Fruit fly (Drosophila melanogaster): ENCODE results near the gene Sbf.

DNA sequence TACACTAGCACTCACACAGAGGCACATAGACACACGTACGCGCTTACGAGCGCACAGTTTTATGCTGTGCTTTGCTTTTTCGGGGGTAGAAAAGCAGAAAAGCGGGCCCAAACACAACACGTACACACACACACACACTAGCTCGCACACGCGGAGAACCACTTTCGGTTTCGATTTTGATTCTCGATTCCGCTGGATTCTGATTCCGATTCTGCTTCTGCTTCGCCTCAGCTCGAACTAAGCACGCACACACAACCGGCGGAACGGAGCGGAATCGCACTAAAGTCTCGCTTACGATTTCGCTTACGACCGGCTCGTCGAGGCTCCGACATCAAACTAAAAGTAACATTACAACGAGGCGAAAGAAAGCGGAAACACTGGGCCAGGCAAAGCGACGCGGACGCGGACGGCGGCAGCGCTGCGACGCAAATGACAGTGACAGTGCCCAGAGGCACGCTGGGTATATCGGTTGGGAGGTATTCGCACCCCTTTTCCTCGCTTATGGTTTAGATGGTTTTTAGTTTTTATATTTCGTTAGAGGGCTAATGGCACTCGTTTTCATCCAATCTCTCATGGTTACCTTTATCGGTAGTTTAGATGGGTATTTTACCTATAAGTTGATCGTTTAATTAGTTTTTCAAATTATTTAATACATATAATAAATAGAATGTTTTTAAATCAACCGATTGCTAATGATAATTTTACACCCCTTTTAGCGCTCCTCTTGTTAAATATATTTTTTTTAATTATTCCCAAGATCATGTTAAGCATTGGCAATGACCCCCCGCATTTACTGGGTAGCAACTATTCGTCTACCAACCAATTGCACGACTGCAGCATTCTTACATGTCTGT is 18.5 kb downstream of the Sbf start:
- TF ChIP-seq CG34367 (tag; optimal IDR thresholded peaks at IDR 0.05) (peak; percentile 57), fd96Ca (GFP tag; IDR thresholded peaks at IDR 0.05) (peak; percentile 67), CG14655 (GFP tag; optimal IDR thresholded peaks at IDR 0.05) (peak; percentile 75), Pif1A (GFP tag; optimal IDR thresholded peaks at IDR 0.05) (peak; percentile 47), CG13204 (GFP tag; optimal IDR thresholded peaks at IDR 0.05) (peak; percentile 61), CG12605 (GFP tag; IDR thresholded peaks at IDR 0.05) (peak; percentile 64), Ets98B (GFP tag; IDR thresholded peaks at IDR 0.05) (peak; percentile 72)

Data from whole organism, pupa.